Worm (Caenorhabditis elegans) whole organism, L4 larva: ENCODE measurements around the gene ZK632.9.

Experiments used
- F37D6.2 ChIP-seq: sonication (generic microtip); optimal IDR thresholded peaks from 2 replicates; lab custom pipeline; 2016; ENCODE audit warnings: mild to moderate bottlenecking, missing genetic modification characterization, missing compliant biosample characterization
- F44E2.7 ChIP-seq: fragments of 200-800 bp; sonication (Bioruptor generic); IDR thresholded peaks from 2 replicates; pipeline ENCODE4 v2.1.2; 2022; ENCODE audit warnings: missing genetic modification characterization, missing compliant biosample characterization
- F49E8.2 ChIP-seq: sonication (generic microtip); optimal IDR thresholded peaks from 2 replicates; lab custom pipeline; 2016; ENCODE audit warnings: missing compliant biosample characterization, mild to moderate bottlenecking, missing genetic modification characterization, borderline replicate concordance
- R02D3.7 ChIP-seq: fragments of 150-350 bp; sonication (generic microtip); optimal IDR thresholded peaks from 3 replicates; lab custom pipeline; 2014; ENCODE audit warnings: missing biosample characterization, missing genetic modification characterization
- T20F7.1 ChIP-seq: fragments of 200-800 bp; sonication (Bioruptor generic); optimal IDR thresholded peaks from 2 replicates; lab custom pipeline; 2018; ENCODE audit warnings: mild to moderate bottlenecking, missing genetic modification characterization, missing compliant biosample characterization
- Y75B8A.6 ChIP-seq: fragments of 200-800 bp; sonication (Bioruptor generic); IDR thresholded peaks from 2 replicates; pipeline ENCODE4 v1.3.6; 2022; ENCODE audit warnings: missing genetic modification reagents, missing genetic modification characterization, missing compliant biosample characterization
- ZK337.2 ChIP-seq: fragments of 200-800 bp; sonication (Bioruptor generic); IDR thresholded peaks from 2 replicates; pipeline ENCODE4 v1.3.6; 2022; ENCODE audit warnings: missing genetic modification reagents, missing genetic modification characterization, missing compliant biosample characterization
- aha-1 ChIP-seq: fragments of 150-350 bp; peaks from one replicate; lab custom pipeline; 2014; ENCODE audit warnings: missing biosample characterization, missing genetic modification characterization
- ama-1 ChIP-seq: fragments of 150-350 bp; optimal IDR thresholded peaks from 2 replicates; lab custom pipeline; 2014; ENCODE audit warnings: inconsistent platforms, mixed read lengths
- ceh-20 ChIP-seq: fragments of 200-800 bp; sonication (Bioruptor generic); IDR thresholded peaks from 2 replicates; pipeline ENCODE4 v1.3.6; 2022; ENCODE audit warnings: missing genetic modification reagents, missing genetic modification characterization, missing compliant biosample characterization
- ceh-44 ChIP-seq: fragments of 200-800 bp; sonication (Bioruptor generic); IDR thresholded peaks from 2 replicates; pipeline ENCODE4 v1.3.6; 2022; ENCODE audit warnings: missing genetic modification reagents, missing genetic modification characterization, missing compliant biosample characterization
- ceh-62 ChIP-seq: sonication (generic microtip); optimal IDR thresholded peaks from 2 replicates; lab custom pipeline; 2017; ENCODE audit warnings: missing biosample characterization, missing genetic modification characterization
- cey-2 ChIP-seq: sonication (generic microtip); optimal IDR thresholded peaks from 3 replicates; lab custom pipeline; 2017; ENCODE audit warnings: missing genetic modification characterization, mild to moderate bottlenecking, missing compliant biosample characterization, antibody characterized with exemption, borderline replicate concordance; ENCODE audit not compliant: insufficient read depth
- daf-12 ChIP-seq: fragments of 150-350 bp; optimal IDR thresholded peaks from 2 replicates; lab custom pipeline; 2014; ENCODE audit warnings: missing biosample characterization, missing genetic modification reagents, missing genetic modification characterization
- daf-16 ChIP-seq, 3 experiments: sonication (generic microtip); optimal IDR thresholded peaks; 2 replicates each; lab custom pipeline; 2016 to 2017; ENCODE audit warnings: missing genetic modification characterization in 3 of 3, missing genetic modification reagents in 3 of 3, mild to moderate bottlenecking in 2 of 3, missing compliant biosample characterization in 2 of 3, missing biosample characterization in 1 of 3, moderate library complexity in 1 of 3
- daf-8 ChIP-seq: fragments of 200-800 bp; sonication (Bioruptor generic); IDR thresholded peaks from 2 replicates; pipeline ENCODE4 v1.3.6; 2022; ENCODE audit warnings: missing genetic modification characterization, missing compliant biosample characterization
- dmd-6 ChIP-seq: fragments of 200-800 bp; sonication (Bioruptor generic); IDR thresholded peaks from 2 replicates; pipeline ENCODE4 v1.3.6; 2022; ENCODE audit warnings: missing genetic modification reagents, missing genetic modification characterization, missing compliant biosample characterization
- dmd-8 ChIP-seq: fragments of 200-800 bp; sonication (Bioruptor generic); IDR thresholded peaks from 2 replicates; pipeline ENCODE4 v1.3.6; 2022; ENCODE audit warnings: missing genetic modification characterization, missing compliant biosample characterization
- dpl-1 ChIP-seq: fragments of 150-350 bp; optimal IDR thresholded peaks from 2 replicates; lab custom pipeline; 2014; ENCODE audit warnings: missing biosample characterization, missing genetic modification reagents, missing genetic modification characterization
- egl-43 ChIP-seq: fragments of 200-800 bp; sonication (Bioruptor generic); IDR thresholded peaks from 2 replicates; pipeline ENCODE4 v1.3.6; 2022; ENCODE audit warnings: missing genetic modification reagents, missing genetic modification characterization, missing compliant biosample characterization
- fkh-10 ChIP-seq: fragments of 150-350 bp; optimal IDR thresholded peaks from 2 replicates; lab custom pipeline; 2014; ENCODE audit warnings: missing biosample characterization, missing genetic modification reagents, missing genetic modification characterization
- hlh-30 ChIP-seq: sonication (generic microtip); optimal IDR thresholded peaks from 2 replicates; lab custom pipeline; 2017; ENCODE audit warnings: antibody characterized with exemption, mild to moderate bottlenecking, missing genetic modification characterization, missing compliant biosample characterization; ENCODE audit not compliant: insufficient read depth
- hmg-1.1 ChIP-seq: fragments of 200-800 bp; sonication (Bioruptor generic); IDR thresholded peaks from 2 replicates; pipeline ENCODE4 v1.3.6; 2022; ENCODE audit warnings: missing genetic modification reagents, missing genetic modification characterization, missing compliant biosample characterization
- lim-7 ChIP-seq: fragments of 200-800 bp; sonication (Bioruptor generic); IDR thresholded peaks from 2 replicates; pipeline ENCODE4 v1.3.6; 2022; ENCODE audit warnings: missing genetic modification characterization, missing compliant biosample characterization
- lin-38 ChIP-seq: fragments of 200-800 bp; sonication (Bioruptor generic); IDR thresholded peaks from 2 replicates; pipeline ENCODE4 v1.3.6; 2022; ENCODE audit warnings: missing genetic modification reagents, missing genetic modification characterization, missing compliant biosample characterization
- madf-9 ChIP-seq: fragments of 200-800 bp; sonication (Bioruptor generic); conservative IDR thresholded peaks from 2 replicates; pipeline ENCODE4 v1.3.6; 2022; ENCODE audit warnings: missing genetic modification reagents, missing genetic modification characterization, missing compliant biosample characterization
- mdl-1 ChIP-seq, 2 experiments: fragments of 150-350 bp in 1 of 2; sonication (generic microtip) in 1 of 2; optimal IDR thresholded peaks; 2 replicates each; lab custom pipeline; 2014 to 2017; ENCODE audit warnings: missing biosample characterization in 2 of 2, missing genetic modification characterization in 2 of 2
- mep-1 ChIP-seq: fragments of 150-350 bp; sonication (generic microtip); optimal IDR thresholded peaks from 3 replicates; lab custom pipeline; 2014; ENCODE audit warnings: missing biosample characterization, missing genetic modification characterization
- mes-2 ChIP-seq: sonication (generic microtip); optimal IDR thresholded peaks from 2 replicates; lab custom pipeline; 2016; ENCODE audit warnings: missing genotype, mild to moderate bottlenecking, missing genetic modification characterization, missing compliant biosample characterization; ENCODE audit not compliant: poor library complexity, severe bottlenecking
- mxl-2 ChIP-seq: fragments of 200-800 bp; sonication (Bioruptor generic); conservative IDR thresholded peaks from 2 replicates; pipeline ENCODE4 v1.3.6; 2022; ENCODE audit warnings: missing genetic modification reagents, missing genetic modification characterization, missing compliant biosample characterization
- nhr-102 ChIP-seq: sonication (generic microtip); optimal IDR thresholded peaks from 2 replicates; lab custom pipeline; 2016; ENCODE audit warnings: mild to moderate bottlenecking, missing genetic modification characterization, moderate library complexity, missing compliant biosample characterization
- nhr-111 ChIP-seq: fragments of 200-800 bp; sonication (Bioruptor generic); optimal IDR thresholded peaks from 2 replicates; lab custom pipeline; 2018; ENCODE audit warnings: mild to moderate bottlenecking, missing genetic modification characterization, missing compliant biosample characterization
- nhr-237 ChIP-seq: sonication (generic microtip); optimal IDR thresholded peaks from 2 replicates; lab custom pipeline; 2017; ENCODE audit warnings: missing biosample characterization, missing genetic modification characterization
- nhr-25 ChIP-seq: sonication (generic microtip); optimal IDR thresholded peaks from 2 replicates; lab custom pipeline; 2017; ENCODE audit warnings: missing genetic modification characterization, mild to moderate bottlenecking, missing compliant biosample characterization, antibody characterized with exemption, moderate library complexity, borderline replicate concordance; ENCODE audit not compliant: insufficient read depth
- nhr-28 ChIP-seq: fragments of 150-350 bp; optimal IDR thresholded peaks from 2 replicates; lab custom pipeline; 2014; ENCODE audit warnings: missing biosample characterization, missing genetic modification characterization
- nhr-42 ChIP-seq: fragments of 200-800 bp; sonication (Bioruptor generic); IDR thresholded peaks from 2 replicates; pipeline ENCODE4 v1.3.6; 2022; ENCODE audit warnings: missing genetic modification characterization, missing compliant biosample characterization
- nhr-6 ChIP-seq: fragments of 150-350 bp; optimal IDR thresholded peaks from 2 replicates; lab custom pipeline; 2014; ENCODE audit warnings: missing biosample characterization, missing genetic modification characterization
- nhr-76 ChIP-seq: fragments of 150-350 bp; optimal IDR thresholded peaks from 2 replicates; lab custom pipeline; 2014; ENCODE audit warnings: missing biosample characterization, missing genetic modification characterization
- nhr-77 ChIP-seq: fragments of 150-350 bp; optimal IDR thresholded peaks from 2 replicates; lab custom pipeline; 2014; ENCODE audit warnings: missing biosample characterization, missing genetic modification characterization
- pqm-1 ChIP-seq: sonication (generic microtip); optimal IDR thresholded peaks from 2 replicates; lab custom pipeline; 2017; ENCODE audit warnings: missing biosample characterization, missing genetic modification characterization
- skn-1 ChIP-seq: fragments of 150-350 bp; optimal IDR thresholded peaks from 2 replicates; lab custom pipeline; 2014; ENCODE audit warnings: missing biosample characterization, missing genetic modification characterization
- snpc-1.2 ChIP-seq: fragments of 200-800 bp; sonication (Bioruptor generic); IDR thresholded peaks from 2 replicates; pipeline ENCODE4 v1.3.6; 2022; ENCODE audit warnings: missing genetic modification reagents, missing genetic modification characterization, missing compliant biosample characterization
- spr-1 ChIP-seq: sonication (generic microtip); optimal IDR thresholded peaks from 2 replicates; lab custom pipeline; 2016; ENCODE audit warnings: mild to moderate bottlenecking, missing genetic modification characterization, missing compliant biosample characterization
- tag-97 ChIP-seq: fragments of 200-800 bp; sonication (Bioruptor generic); IDR thresholded peaks from 2 replicates; pipeline ENCODE4 v1.3.6; 2022; ENCODE audit warnings: missing genetic modification characterization, missing compliant biosample characterization
- tra-1 ChIP-seq: fragments of 200-800 bp; sonication (Bioruptor generic); IDR thresholded peaks from 2 replicates; pipeline ENCODE4 v1.3.6; 2022; ENCODE audit warnings: missing genetic modification reagents, missing genetic modification characterization, missing compliant biosample characterization
- unc-39 ChIP-seq: sonication (generic microtip); optimal IDR thresholded peaks from 2 replicates; lab custom pipeline; 2017; ENCODE audit warnings: missing biosample characterization, missing genetic modification characterization
- zip-2 ChIP-seq: fragments of 150-350 bp; optimal IDR thresholded peaks from 2 replicates; lab custom pipeline; 2014; ENCODE audit warnings: missing biosample characterization, missing genetic modification characterization
- ztf-11 ChIP-seq: fragments of 150-350 bp; optimal IDR thresholded peaks from 2 replicates; lab custom pipeline; 2014; ENCODE audit warnings: missing biosample characterization, missing genetic modification characterization

Gene ZK632.9

ce11 chrIII:9827163-9827951 is 2.1 kb upstream of the ZK632.9 start, which contains the start of the genes ZK632.10 and ZK632.11 (continued):
- TF ChIP-seq F37D6.2 (tag; lab: Kevin White, UChicago) = no peak
- TF ChIP-seq egl-43 (GFP tag; lab: Robert Waterston, UW) = no peak
- TF ChIP-seq ceh-62 (tag; lab: Kevin White, UChicago) = no peak
- no peak for TF ChIP-seq F44E2.7 (GFP tag; lab: Robert Waterston, UW)
- TF ChIP-seq nhr-42 (GFP tag; lab: Robert Waterston, UW) = no peak
- no peak for TF ChIP-seq F49E8.2 (tag; lab: Kevin White, UChicago)
- TF ChIP-seq tra-1 (GFP tag; lab: Robert Waterston, UW) = no peak
- no peak for TF ChIP-seq nhr-237 (tag; lab: Kevin White, UChicago)
- no peak for TF ChIP-seq nhr-111 (GFP tag; lab: Kevin White, UChicago)
- TF ChIP-seq, all 104 proteins: peak for 20

ce11 chrIII:9826005-9826404 is 773 bp upstream of the ZK632.9 start:
- TF ChIP-seq dpl-1 (GFP tag; lab: Kevin White, UChicago) (peak; percentile 5), nhr-76 (tag; lab: Kevin White, UChicago) (no peak), tag-97 (GFP tag; lab: Robert Waterston, UW) (no peak), ceh-44 (GFP tag; lab: Robert Waterston, UW) (no peak), hmg-1.1 (0 out of 2 replicates have a peak, but pooled peaks have one; percentile 11), snpc-1.2 (no peak), nhr-6 (tag; lab: Kevin White, UChicago) (peak; percentile 53), R02D3.7 (tag; lab: Kevin White, UChicago) (no peak), lim-7 (no peak), mxl-2 (GFP tag; lab: Robert Waterston, UW) (no peak), T20F7.1 (peak; percentile 24), zip-2 (tag; lab: Kevin White, UChicago) (no peak), skn-1 (no peak), unc-39 (tag; lab: Kevin White, UChicago) (no peak), aha-1 (tag; lab: Kevin White, UChicago) (peak; percentile 87), Y75B8A.6 (0 out of 2 replicates have a peak, but pooled peaks have one; percentile 49), nhr-25 (tag; lab: Kevin White, UChicago) (no peak), hlh-30 (tag; lab: Kevin White, UChicago) (peak; percentile 92), madf-9 (no peak), daf-16 (GFP tag; optimal IDR thresholded peaks at IDR 0.05; lab: Kevin White, UChicago) (no peak), daf-16 (tag; optimal IDR thresholded peaks at IDR 0.05; lab: Kevin White, UChicago) (peak; percentile 49), ZK337.2 (GFP tag; lab: Robert Waterston, UW) (no peak), dmd-6 (GFP tag; lab: Robert Waterston, UW) (peak; percentile 21; the same call in 1 of the 2 replicates), lin-38 (GFP tag; lab: Robert Waterston, UW) (peak; percentile 62), daf-8 (GFP tag; lab: Robert Waterston, UW) (no peak), fkh-10 (no peak), mep-1 (tag; lab: Kevin White, UChicago) (peak; percentile 70), nhr-28 (tag; lab: Kevin White, UChicago) (peak; percentile 17), spr-1 (tag; lab: Kevin White, UChicago) (no peak), mdl-1 (tag; optimal IDR thresholded peaks at IDR 0.05; lab: Kevin White, UChicago) (peak in 1 of 2 experiments; percentile 71), nhr-102 (tag; lab: Kevin White, UChicago) (peak; percentile 2), ama-1 (lab: Kevin White, UChicago) (peak; percentile 66), nhr-77 (tag; lab: Kevin White, UChicago) (peak; percentile 55), ztf-11 (tag; lab: Kevin White, UChicago) (no peak), mes-2 (tag; lab: Kevin White, UChicago) (peak; percentile 56), pqm-1 (tag; lab: Kevin White, UChicago) (no peak), cey-2 (no peak), ceh-20 (GFP tag; lab: Robert Waterston, UW) (peak; percentile 56; the same call in 1 of the 2 replicates), dmd-8 (GFP tag; lab: Robert Waterston, UW) (no peak), daf-12 (tag; lab: Kevin White, UChicago) (no peak)
